Fruit fly (Drosophila melanogaster) whole organism, embryonic: Measurements from ENCODE around the gene Usp1.
A peak's percentile ranks its signal among the peaks of the same experiment; 100 is the strongest.

Source experiments
- Aef1 ChIP-seq: fragments of 200-800 bp; sonication (Bioruptor generic); IDR thresholded peaks from 3 replicates; pipeline ENCODE4 v1.3.6; 2022; ENCODE audit warnings: missing biosample characterization, missing genetic modification characterization
- CG11085 ChIP-seq: fragments of 200-800 bp; sonication (Bioruptor generic); IDR thresholded peaks from 2 replicates; pipeline ENCODE4 v1.3.6; 2022; ENCODE audit warnings: missing biosample characterization, missing genetic modification characterization
- CG11456 ChIP-seq: fragments of 200-800 bp; sonication (Bioruptor generic); IDR thresholded peaks from 3 replicates; pipeline ENCODE4 v1.3.6; 2022; ENCODE audit warnings: missing biosample characterization, missing genetic modification characterization
- CG14014 ChIP-seq: fragments of 200-800 bp; sonication (Bioruptor generic); IDR thresholded peaks from 2 replicates; pipeline ENCODE4 v1.3.6; 2022; ENCODE audit warnings: missing biosample characterization, missing genetic modification characterization
- CG14050 ChIP-seq: fragments of 200-800 bp; sonication (Bioruptor generic); IDR thresholded peaks from 3 replicates; pipeline ENCODE4 v1.3.6; 2022; ENCODE audit warnings: missing biosample characterization, missing genetic modification characterization
- CG14441 ChIP-seq: fragments of 200-800 bp; sonication (Bioruptor generic); IDR thresholded peaks from 2 replicates; pipeline ENCODE4 v1.3.6; 2022; ENCODE audit warnings: missing biosample characterization, missing genetic modification characterization
- CG1529 ChIP-seq: fragments of 200-800 bp; sonication (Bioruptor generic); optimal IDR thresholded peaks from 3 replicates; lab custom pipeline; 2018; ENCODE audit warnings: missing biosample characterization, missing genetic modification characterization
- CG17328 ChIP-seq: fragments of 200-800 bp; sonication (Bioruptor generic); IDR thresholded peaks from 2 replicates; pipeline ENCODE4 v1.3.6; 2022; ENCODE audit warnings: missing biosample characterization, missing genetic modification characterization
- CG17385 ChIP-seq: fragments of 200-800 bp; sonication (Bioruptor generic); optimal IDR thresholded peaks from 3 replicates; lab custom pipeline; 2018; ENCODE audit warnings: missing biosample characterization, mild to moderate bottlenecking, missing genetic modification characterization
- CG17829 ChIP-seq: fragments of 200-800 bp; optimal IDR thresholded peaks from 2 replicates; lab custom pipeline; 2019; ENCODE audit warnings: missing biosample characterization, mild to moderate bottlenecking, missing genetic modification characterization, moderate library complexity
- CG32532 ChIP-seq: fragments of 200-800 bp; sonication (Bioruptor generic); IDR thresholded peaks from 2 replicates; pipeline ENCODE4 v1.3.6; 2022; ENCODE audit warnings: missing biosample characterization, missing genetic modification characterization
- CG34422 ChIP-seq: fragments of 200-800 bp; sonication (Bioruptor generic); IDR thresholded peaks from 3 replicates; pipeline ENCODE4 v1.3.6; 2022; ENCODE audit warnings: missing biosample characterization, missing genetic modification characterization
- CG3838 ChIP-seq: fragments of 200-800 bp; sonication (Bioruptor generic); optimal IDR thresholded peaks from 3 replicates; lab custom pipeline; 2016; ENCODE audit warnings: missing biosample characterization, missing genetic modification characterization
- CG3847 ChIP-seq: fragments of 200-800 bp; sonication (Bioruptor generic); IDR thresholded peaks from 2 replicates; pipeline ENCODE4 v1.3.6; 2022; ENCODE audit warnings: missing biosample characterization, missing genetic modification characterization
- CG3995 ChIP-seq: fragments of 200-800 bp; sonication (Bioruptor generic); optimal IDR thresholded peaks from 3 replicates; lab custom pipeline; 2016; ENCODE audit warnings: missing biosample characterization, missing genetic modification characterization
- CG6175 ChIP-seq: fragments of 200-800 bp; sonication (Bioruptor generic); IDR thresholded peaks from 3 replicates; pipeline ENCODE4 v1.3.6; 2022; ENCODE audit warnings: missing biosample characterization, missing genetic modification characterization
- CG6791 ChIP-seq: fragments of 200-800 bp; sonication (Bioruptor generic); IDR thresholded peaks from 3 replicates; pipeline ENCODE4 v1.3.6; 2022; ENCODE audit warnings: missing biosample characterization, missing genetic modification characterization; ENCODE audit not compliant: partially characterized antibody
- CG7372 ChIP-seq: fragments of 200-800 bp; sonication (Bioruptor generic); IDR thresholded peaks from 2 replicates; pipeline ENCODE4 v1.3.6; 2022; ENCODE audit warnings: missing biosample characterization, missing genetic modification characterization
- CG9932 ChIP-seq: fragments of 200-800 bp; sonication (Bioruptor generic); IDR thresholded peaks from 2 replicates; pipeline ENCODE4 v1.3.6; 2022; ENCODE audit warnings: missing biosample characterization, missing genetic modification characterization
- GATAe ChIP-seq: fragments of 200-800 bp; sonication (Bioruptor generic); conservative IDR thresholded peaks from 2 replicates; pipeline ENCODE4 v1.3.6; 2022; ENCODE audit warnings: missing biosample characterization, missing genetic modification characterization
- H2.0 ChIP-seq: fragments of 200-800 bp; sonication (Bioruptor generic); IDR thresholded peaks from 2 replicates; pipeline ENCODE4 v1.3.6; 2022; ENCODE audit warnings: missing biosample characterization, missing genetic modification characterization
- HLH3B ChIP-seq: fragments of 200-800 bp; sonication (Bioruptor generic); IDR thresholded peaks from 2 replicates; pipeline ENCODE4 v1.3.6; 2022; ENCODE audit warnings: missing biosample characterization, missing genetic modification characterization
- Hr78 ChIP-seq, 2 experiments: fragments of 200-800 bp in 1 of 2; fragments of >200 bp in 1 of 2; sonication (Bioruptor generic) in 1 of 2; optimal IDR thresholded peaks; 2 replicates each; lab custom pipeline; 2017 to 2019; ENCODE audit warnings: missing biosample characterization in 2 of 2, missing genetic modification characterization in 2 of 2, mild to moderate bottlenecking in 1 of 2, moderate library complexity in 1 of 2
- Pdp1 ChIP-seq, 2 experiments: fragments of 200-800 bp; sonication (Bioruptor generic); optimal IDR thresholded peaks; 3 replicates each; lab custom pipeline; 2016; ENCODE audit warnings: missing biosample characterization in 2 of 2, missing genetic modification characterization in 2 of 2, mild to moderate bottlenecking in 1 of 2, moderate library complexity in 1 of 2
- Poxn ChIP-seq: fragments of 200-800 bp; sonication (Bioruptor generic); IDR thresholded peaks from 2 replicates; pipeline ENCODE4 v1.3.6; 2022; ENCODE audit warnings: missing biosample characterization, missing genetic modification characterization
- Rfx ChIP-seq: fragments of 200-800 bp; sonication (Bioruptor generic); IDR thresholded peaks from 2 replicates; pipeline ENCODE4 v1.3.6; 2022; ENCODE audit warnings: missing biosample characterization, missing genetic modification characterization
- al ChIP-seq: fragments of 200-800 bp; sonication (Bioruptor generic); IDR thresholded peaks from 2 replicates; pipeline ENCODE4 v1.3.6; 2022; ENCODE audit warnings: missing biosample characterization, missing genetic modification characterization
- cas ChIP-seq: fragments of 200-800 bp; sonication (Bioruptor generic); IDR thresholded peaks from 2 replicates; pipeline ENCODE4 v1.3.6; 2022; ENCODE audit warnings: missing biosample characterization, missing genetic modification characterization
- cwo ChIP-seq: fragments of 200-800 bp; sonication (Bioruptor generic); optimal IDR thresholded peaks from 3 replicates; lab custom pipeline; 2017; ENCODE audit warnings: missing biosample characterization, missing genetic modification characterization, mild to moderate bottlenecking, moderate library complexity, missing genetic modification reagents
- dati ChIP-seq: fragments of 200-800 bp; sonication (Bioruptor generic); IDR thresholded peaks from 2 replicates; pipeline ENCODE4 v1.3.6; 2022; ENCODE audit warnings: missing biosample characterization, missing genetic modification characterization
- dmrt11E ChIP-seq: fragments of 200-800 bp; sonication (Bioruptor generic); optimal IDR thresholded peaks from 3 replicates; lab custom pipeline; 2018; ENCODE audit warnings: missing biosample characterization, mild to moderate bottlenecking, missing genetic modification characterization, moderate library complexity
- emc ChIP-seq: fragments of 200-800 bp; sonication (Bioruptor generic); optimal IDR thresholded peaks from 2 replicates; lab custom pipeline; 2016; ENCODE audit warnings: missing biosample characterization, missing genetic modification characterization
- exex ChIP-seq: fragments of 200-800 bp; sonication (Bioruptor generic); optimal IDR thresholded peaks from 4 replicates; lab custom pipeline; 2018; ENCODE audit warnings: missing biosample characterization, mild to moderate bottlenecking, missing genetic modification characterization, moderate library complexity
- grn ChIP-seq: fragments of 200-800 bp; sonication (Bioruptor generic); optimal IDR thresholded peaks from 3 replicates; lab custom pipeline; 2017; ENCODE audit warnings: missing biosample characterization, missing genetic modification characterization
- klu ChIP-seq: fragments of 200-800 bp; sonication (Bioruptor generic); IDR thresholded peaks from 2 replicates; pipeline ENCODE4 v1.3.6; 2022; ENCODE audit warnings: missing biosample characterization, missing genetic modification characterization
- lmd ChIP-seq: fragments of 200-800 bp; sonication (Bioruptor generic); IDR thresholded peaks from 2 replicates; pipeline ENCODE4 v1.3.6; 2022; ENCODE audit warnings: missing biosample characterization, missing genetic modification characterization
- mirr ChIP-seq: fragments of 200-800 bp; sonication (Bioruptor generic); optimal IDR thresholded peaks from 3 replicates; lab custom pipeline; 2018; ENCODE audit warnings: missing biosample characterization, mild to moderate bottlenecking, missing genetic modification characterization
- prd ChIP-seq, 3 experiments: fragments of >200 bp in 2 of 3; fragments of 200-800 bp in 1 of 3; sonication (Bioruptor generic) in 1 of 3; optimal IDR thresholded peaks in 2 of 3; IDR thresholded peaks in 1 of 3; 2 replicates in 2 of 3; 3 replicates in 1 of 3; pipeline versions ENCODE4 v1.3.6 to Lab custom; 2017 to 2022; ENCODE audit warnings: missing biosample characterization in 1 of 3, missing genetic modification characterization in 1 of 3
- row ChIP-seq: fragments of 200-800 bp; sonication (Bioruptor generic); IDR thresholded peaks from 3 replicates; pipeline ENCODE4 v1.3.6; 2022; ENCODE audit warnings: missing biosample characterization, missing genetic modification characterization
- sisA ChIP-seq: fragments of 200-800 bp; sonication (Bioruptor generic); IDR thresholded peaks from 2 replicates; pipeline ENCODE4 v1.3.6; 2022; ENCODE audit warnings: missing biosample characterization, missing genetic modification characterization
- slou ChIP-seq: fragments of 200-800 bp; sonication (Bioruptor generic); optimal IDR thresholded peaks from 3 replicates; lab custom pipeline; 2016; ENCODE audit warnings: missing biosample characterization, missing genetic modification characterization
- ssp ChIP-seq: fragments of 200-800 bp; sonication (Bioruptor generic); IDR thresholded peaks from 2 replicates; pipeline ENCODE4 v1.3.6; 2022; ENCODE audit warnings: missing biosample characterization, missing genetic modification characterization
- sug ChIP-seq: fragments of 200-800 bp; optimal IDR thresholded peaks from 2 replicates; lab custom pipeline; 2019; ENCODE audit warnings: missing biosample characterization, mild to moderate bottlenecking, missing genetic modification characterization, moderate library complexity
- tgo ChIP-seq: fragments of 200-800 bp; sonication (Bioruptor generic); IDR thresholded peaks from 3 replicates; pipeline ENCODE4 v1.3.6; 2022; ENCODE audit warnings: missing biosample characterization, missing genetic modification characterization
- wdn ChIP-seq: fragments of 200-800 bp; sonication (Bioruptor generic); IDR thresholded peaks from 2 replicates; pipeline ENCODE4 v1.3.6; 2022; ENCODE audit warnings: missing biosample characterization, missing genetic modification characterization
- zen ChIP-seq: fragments of 200-800 bp; sonication (Bioruptor generic); optimal IDR thresholded peaks from 3 replicates; lab custom pipeline; 2018; ENCODE audit warnings: missing biosample characterization, mild to moderate bottlenecking, missing genetic modification characterization, moderate library complexity
- zfh1 ChIP-seq: fragments of 200-800 bp; sonication (Bioruptor generic); IDR thresholded peaks from 3 replicates; pipeline ENCODE4 v1.3.6; 2022; ENCODE audit warnings: missing biosample characterization, missing genetic modification characterization
- zfh2 ChIP-seq: fragments of 200-800 bp; sonication (Bioruptor generic); optimal IDR thresholded peaks from 2 replicates; lab custom pipeline; 2016; ENCODE audit warnings: missing biosample characterization, missing genetic modification characterization

The Usp1 gene

DNA sequence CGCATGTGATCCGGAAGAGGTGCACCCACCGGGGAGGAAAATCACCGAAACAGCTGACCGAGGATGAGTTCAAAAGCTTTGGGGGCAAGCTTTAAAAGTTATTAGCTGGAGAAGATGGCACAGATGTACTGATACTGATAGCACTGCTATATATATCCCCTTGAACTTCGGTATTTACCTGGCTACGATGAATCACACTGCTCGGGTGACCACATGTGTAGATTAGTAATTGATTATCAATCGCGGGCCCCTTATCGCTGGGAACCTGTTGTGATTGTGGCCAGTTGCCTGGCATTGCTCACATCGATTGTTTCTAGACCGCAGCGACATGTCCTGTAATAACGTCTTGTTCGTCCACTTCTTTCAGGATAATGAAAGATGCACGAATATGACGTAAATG is 997 bp downstream of the Usp1 start:
- TF ChIP-seq mirr (GFP tag; lab: Kevin White, UChicago) (peak; percentile 32), Hr78 (GFP tag; optimal IDR thresholded peaks at IDR 0.05; lab: Kevin White, UChicago) (peak in 1 of 2 experiments; percentile 11), tgo (GFP tag; lab: Robert Waterston, UW) (no peak), cwo (peak; percentile 9), exex (tag; lab: Kevin White, UChicago) (peak; percentile 69), CG3995 (GFP tag; lab: Kevin White, UChicago) (no peak), dati (GFP tag; lab: Robert Waterston, UW) (no peak), slou (GFP tag; lab: Kevin White, UChicago) (no peak), emc (GFP tag; lab: Kevin White, UChicago) (no peak), sug (tag; lab: Kevin White, UChicago) (peak; percentile 51), CG1529 (GFP tag; lab: Kevin White, UChicago) (no peak), GATAe (peak; percentile 40; the same call in 1 of the 2 replicates), grn (GFP tag; lab: Kevin White, UChicago) (peak; percentile 73), ssp (peak; percentile 10; the same call in 1 of the 2 replicates), CG14050 (no peak), CG6791 (GFP tag; lab: Robert Waterston, UW) (no peak)
- TF ChIP-seq, all 482 proteins: peak for 8

DNA sequence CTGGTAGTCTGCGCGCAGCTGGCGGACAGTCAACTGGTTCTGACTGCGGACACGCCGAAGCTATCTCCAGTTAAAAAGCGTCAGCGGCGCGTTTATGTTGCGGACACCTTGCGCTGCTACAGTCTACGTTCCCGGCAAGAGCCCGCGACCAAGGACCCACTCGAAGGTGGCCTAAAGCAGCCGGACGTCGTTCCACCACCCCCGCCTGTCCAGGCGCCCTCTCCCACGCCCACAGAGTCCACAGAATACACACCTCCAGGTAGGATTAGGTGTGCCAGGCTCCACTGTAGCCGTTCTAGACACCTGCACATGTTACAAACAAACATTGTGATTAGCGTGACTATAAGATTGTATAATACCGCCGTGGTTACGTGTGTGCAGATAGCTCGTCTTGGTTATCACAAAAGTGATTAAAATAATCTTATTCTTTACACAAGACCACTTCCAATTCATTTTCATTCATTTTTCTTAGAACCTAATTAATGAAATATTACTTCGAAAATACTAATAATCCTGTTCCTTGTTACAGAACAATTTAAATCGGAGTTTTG is 1.7 kb downstream of the Usp1 start:
- no peak for TF ChIP-seq CG17385 (GFP tag; lab: Kevin White, UChicago)
- TF ChIP-seq cas = peak; percentile 65
- TF ChIP-seq HLH3B (GFP tag; lab: Robert Waterston, UW) = no peak
- peak; percentile 49; the same call in 1 of the 2 replicates for TF ChIP-seq GATAe
- peak; percentile 65 for TF ChIP-seq row (GFP tag; lab: Robert Waterston, UW)
- peak; percentile 20; the same call in 1 of the 2 replicates for TF ChIP-seq Poxn
- TF ChIP-seq CG3847 = peak; percentile 44; the same call in 1 of the 2 replicates
- TF ChIP-seq CG11085 = peak; percentile 47; the same call in 1 of the 2 replicates
- peak in 1 of 2 experiments; percentile 96 for TF ChIP-seq Pdp1 (GFP tag; optimal IDR thresholded peaks at IDR 0.05; lab: Kevin White, UChicago)
- no peak for TF ChIP-seq CG3838 (GFP tag; lab: Kevin White, UChicago)
- TF ChIP-seq CG17829 (tag; lab: Kevin White, UChicago) = no peak
- 0 out of 2 replicates have a peak, but pooled peaks have one; percentile 27 for TF ChIP-seq sisA
- TF ChIP-seq prd (optimal IDR thresholded peaks at IDR 0.05; lab: Kevin White, UChicago) = no peak
- 0 out of 3 replicates have a peak, but pooled peaks have one; percentile 11 for TF ChIP-seq prd (GFP tag; IDR thresholded peaks at IDR 0.05; lab: Robert Waterston, UW)
- TF ChIP-seq CG9932 (GFP tag; lab: Robert Waterston, UW) = peak; percentile 36; the same call in 1 of the 2 replicates
- TF ChIP-seq klu (GFP tag; lab: Robert Waterston, UW) = no peak
- peak; percentile 18; the same call in 1 of the 2 replicates for TF ChIP-seq H2.0
- peak; percentile 48; the same call in 1 of the 2 replicates for TF ChIP-seq CG14014 (GFP tag; lab: Robert Waterston, UW)
- 0 out of 3 replicates have a peak, but pooled peaks have one; percentile 40 for TF ChIP-seq zfh1 (GFP tag; lab: Robert Waterston, UW)
- peak; percentile 84 for TF ChIP-seq exex (tag; lab: Kevin White, UChicago)
- peak; percentile 17 for TF ChIP-seq zfh2
- peak; percentile 71 for TF ChIP-seq mirr (GFP tag; lab: Kevin White, UChicago)
- TF ChIP-seq al (GFP tag; lab: Robert Waterston, UW) = peak; percentile 29; the same call in 1 of the 2 replicates
- TF ChIP-seq CG7372 = no peak
- 0 out of 3 replicates have a peak, but pooled peaks have one; percentile 8 for TF ChIP-seq CG6175 (GFP tag; lab: Robert Waterston, UW)
- peak; percentile 42; the same call in 1 of the 2 replicates for TF ChIP-seq lmd (GFP tag; lab: Robert Waterston, UW)
- TF ChIP-seq wdn (GFP tag; lab: Robert Waterston, UW) = peak; percentile 37; the same call in 1 of the 2 replicates
- TF ChIP-seq CG34422 (GFP tag; lab: Robert Waterston, UW) = 0 out of 3 replicates have a peak, but pooled peaks have one; percentile 19
- TF ChIP-seq Rfx (GFP tag; lab: Robert Waterston, UW) = peak; percentile 55
- peak; percentile 61 for TF ChIP-seq cwo
- TF ChIP-seq zen (tag; lab: Kevin White, UChicago) = no peak
- TF ChIP-seq CG17328 (GFP tag; lab: Robert Waterston, UW) = no peak
- no peak for TF ChIP-seq dmrt11E (tag; lab: Kevin White, UChicago)
- peak; percentile 68 for TF ChIP-seq CG32532 (GFP tag; lab: Robert Waterston, UW)
- peak; percentile 42; the same call in 1 of the 2 replicates for TF ChIP-seq CG14441 (GFP tag; lab: Robert Waterston, UW)
- TF ChIP-seq Aef1 = peak; percentile 49; the same call in 1 of the 3 replicates
- peak; percentile 51; the same call in 1 of the 3 replicates for TF ChIP-seq CG11456 (GFP tag; lab: Robert Waterston, UW)
